Worm (Caenorhabditis elegans): ENCODE data around the gene T06E6.15.

ce11 chrV:15380857-15381256 is 18.7 kb downstream of the T06E6.15 start, which contains the start of gene dhs-23:
- TF ChIP-seq ceh-83 (GFP tag; optimal IDR thresholded peaks at IDR 0.05) (no peak), mls-2 (tag; optimal IDR thresholded peaks at IDR 0.05) (no peak), pha-4 (tag; optimal IDR thresholded peaks at IDR 0.05) (no peak)
